Fruit fly (Drosophila melanogaster): Measurements from ENCODE around the gene Rap1.

The Rap1 gene

DNA sequence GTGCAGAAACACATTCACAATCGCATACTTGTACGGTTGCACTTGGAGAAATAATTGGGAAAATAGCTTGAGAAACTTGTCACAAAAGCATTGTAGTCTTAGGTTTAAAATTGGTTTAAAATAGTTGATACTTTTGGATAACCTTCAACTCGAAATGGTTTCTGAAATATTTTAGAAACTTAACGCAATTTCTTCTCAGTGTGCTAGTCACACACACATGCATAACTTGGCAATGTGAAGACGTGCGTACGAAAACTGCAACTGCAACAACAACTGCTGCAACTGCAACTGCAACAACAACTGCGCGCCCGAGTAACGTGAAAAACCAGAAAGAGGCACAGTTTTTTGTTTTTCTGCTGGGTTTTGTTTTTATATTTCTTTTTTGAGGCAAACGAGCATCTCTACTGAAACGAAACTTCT, 24.1 kb upstream of the Rap1 start (continued):
- peak; percentile 40 for TF ChIP-seq emc (GFP tag; optimal IDR thresholded peaks at IDR 0.05)
- peak; percentile 24 for TF ChIP-seq run (tag; optimal IDR thresholded peaks at IDR 0.05)
- TF ChIP-seq BtbVII (GFP tag; optimal IDR thresholded peaks at IDR 0.05): peak; percentile 29
- TF ChIP-seq CG1024 (GFP tag; IDR thresholded peaks at IDR 0.05): peak; percentile 86
- TF ChIP-seq CG12299 (tag; optimal IDR thresholded peaks at IDR 0.05): peak; percentile 27
- no peak for TF ChIP-seq hkb (optimal IDR thresholded peaks at IDR 0.05)
- TF ChIP-seq hkb (GFP tag; IDR thresholded peaks at IDR 0.05): peak; percentile 85
- TF ChIP-seq CG10147 (GFP tag; optimal IDR thresholded peaks at IDR 0.05): no peak
- no peak; the same call in 1 of the 2 replicates for TF ChIP-seq CG17612 (GFP tag; IDR thresholded peaks at IDR 0.05)
- TF ChIP-seq Pdp1 (GFP tag; optimal IDR thresholded peaks at IDR 0.05): peak; percentile 80 to 81
- TF ChIP-seq CG8359 (GFP tag; optimal IDR thresholded peaks at IDR 0.05; ENCODE audit: borderline replicate concordance): peak; percentile 78
- TF ChIP-seq zen (tag; optimal IDR thresholded peaks at IDR 0.05): peak; percentile 97
- 0 out of 2 replicates have a peak, but pooled peaks have one; percentile 46 for TF ChIP-seq Lim3 (GFP tag; IDR thresholded peaks at IDR 0.05)
- no peak for TF ChIP-seq CG7963 (GFP tag; IDR thresholded peaks at IDR 0.05; ENCODE audit: partially characterized antibody)
- no peak for TF ChIP-seq grn (GFP tag; optimal IDR thresholded peaks at IDR 0.05)
- TF ChIP-seq ara (GFP tag; IDR thresholded peaks at IDR 0.05): peak; percentile 91
- TF ChIP-seq CG10959 (GFP tag; IDR thresholded peaks at IDR 0.05): peak; percentile 95
- TF ChIP-seq Sry-β (GFP tag; optimal IDR thresholded peaks at IDR 0.05): peak; percentile 1
- peak; percentile 61 for TF ChIP-seq CG18764 (GFP tag; optimal IDR thresholded peaks at IDR 0.05)
- no peak for TF ChIP-seq CG2129 (GFP tag; IDR thresholded peaks at IDR 0.05; ENCODE audit: partially characterized antibody)
- TF ChIP-seq bowl (GFP tag; IDR thresholded peaks at IDR 0.05): peak; percentile 68; the same call in 1 of the 2 replicates
- peak; percentile 74 for TF ChIP-seq CG17385 (GFP tag; optimal IDR thresholded peaks at IDR 0.05)
- TF ChIP-seq salm (tag; optimal IDR thresholded peaks at IDR 0.05): peak; percentile 69
- TF ChIP-seq CG12769 (tag; optimal IDR thresholded peaks at IDR 0.05): peak; percentile 77
- TF ChIP-seq Myb (GFP tag; optimal IDR thresholded peaks at IDR 0.05): peak; percentile 47
- no peak for TF ChIP-seq BEAF-32 (GFP tag; optimal IDR thresholded peaks at IDR 0.05)
- peak; percentile 85 for TF ChIP-seq pum (GFP tag; optimal IDR thresholded peaks at IDR 0.05)
- peak; percentile 66 for TF ChIP-seq PHDP (tag; optimal IDR thresholded peaks at IDR 0.05)
- no peak for TF ChIP-seq sna (GFP tag; IDR thresholded peaks at IDR 0.05; ENCODE audit: partially characterized antibody)
- peak; percentile 34 for TF ChIP-seq CG33557 (GFP tag; optimal IDR thresholded peaks at IDR 0.05)
- TF ChIP-seq CG4707 (GFP tag; optimal IDR thresholded peaks at IDR 0.05): peak; percentile 72
- TF ChIP-seq Hsf (GFP tag; optimal IDR thresholded peaks at IDR 0.05): peak; percentile 87
- TF ChIP-seq Dp (GFP tag; optimal IDR thresholded peaks at IDR 0.05): no peak
- TF ChIP-seq CG7987 (GFP tag; optimal IDR thresholded peaks at IDR 0.05): no peak
- TF ChIP-seq D19B (GFP tag; optimal IDR thresholded peaks at IDR 0.05): no peak
- TF ChIP-seq ems (GFP tag; optimal IDR thresholded peaks at IDR 0.05): peak; percentile 73
- TF ChIP-seq Fer1 (GFP tag; optimal IDR thresholded peaks at IDR 0.05): peak; percentile 63
- TF ChIP-seq Bgb (GFP tag; IDR thresholded peaks at IDR 0.05; ENCODE audit: partially characterized antibody): no peak
- TF ChIP-seq kni (GFP tag; optimal IDR thresholded peaks at IDR 0.05): no peak
- peak; percentile 67; the same call in 2 of the 3 replicates for TF ChIP-seq CG2889 (GFP tag; IDR thresholded peaks at IDR 0.05)
- no peak for TF ChIP-seq CG31365 (tag; optimal IDR thresholded peaks at IDR 0.05)
- TF ChIP-seq bsh (GFP tag; optimal IDR thresholded peaks at IDR 0.05): peak; percentile 86 to 92
- TF ChIP-seq CG2116 (GFP tag; optimal IDR thresholded peaks at IDR 0.05): peak; percentile 23
- TF ChIP-seq pros (GFP tag; optimal IDR thresholded peaks at IDR 0.05): no peak
- TF ChIP-seq CG1602 (GFP tag; optimal IDR thresholded peaks at IDR 0.05): peak; percentile 74
- peak; percentile 83 for TF ChIP-seq CG5245 (GFP tag; optimal IDR thresholded peaks at IDR 0.05)
- TF ChIP-seq Six4 (GFP tag; optimal IDR thresholded peaks at IDR 0.05): peak; percentile 72
- TF ChIP-seq zfh1 (GFP tag; IDR thresholded peaks at IDR 0.05): peak; percentile 95
- TF ChIP-seq CG7372 (GFP tag; IDR thresholded peaks at IDR 0.05): peak; percentile 73
- peak; percentile 83 for TF ChIP-seq D19A (tag; optimal IDR thresholded peaks at IDR 0.05)

All from whole organism, embryonic.